Worm (Caenorhabditis elegans) whole organism, late embryonic: ENCODE results near the gene Y75B8A.24.

Source experiments
- C08G9.2 ChIP-seq: sonication (generic microtip); optimal IDR thresholded peaks from 2 replicates; lab custom pipeline; 2016; ENCODE audit warnings: mild to moderate bottlenecking, missing genetic modification characterization, moderate library complexity, missing compliant biosample characterization
- C38D4.7 ChIP-seq: fragments of 200-800 bp; sonication (Bioruptor generic); optimal IDR thresholded peaks from 2 replicates; lab custom pipeline; 2018; ENCODE audit warnings: mild to moderate bottlenecking, missing genetic modification characterization, moderate library complexity, missing compliant biosample characterization
- K02D7.2 ChIP-seq: sonication (generic microtip); optimal IDR thresholded peaks from 2 replicates; lab custom pipeline; 2017; ENCODE audit warnings: mild to moderate bottlenecking, missing genetic modification characterization, missing compliant biosample characterization
- K09A11.1 ChIP-seq: sonication (generic microtip); optimal IDR thresholded peaks from 2 replicates; lab custom pipeline; 2017; ENCODE audit warnings: antibody characterized with exemption, mild to moderate bottlenecking, missing genetic modification characterization, missing compliant biosample characterization; ENCODE audit not compliant: insufficient read depth
- Y22D7AL.16 ChIP-seq: sonication (generic microtip); optimal IDR thresholded peaks from 2 replicates; lab custom pipeline; 2016; ENCODE audit warnings: missing genetic modification characterization, missing compliant biosample characterization
- ama-1 ChIP-seq: fragments of 150-350 bp; optimal IDR thresholded peaks from 2 replicates; lab custom pipeline; 2014
- ceh-18 ChIP-seq: sonication (generic microtip); optimal IDR thresholded peaks from 2 replicates; lab custom pipeline; 2016; ENCODE audit warnings: missing genetic modification characterization, missing compliant biosample characterization
- ceh-24 ChIP-seq: sonication (generic microtip); optimal IDR thresholded peaks from 2 replicates; lab custom pipeline; 2016; ENCODE audit warnings: mild to moderate bottlenecking, missing genetic modification characterization, missing compliant biosample characterization
- ceh-31 ChIP-seq: sonication (generic microtip); optimal IDR thresholded peaks from 2 replicates; lab custom pipeline; 2016; ENCODE audit warnings: missing genetic modification characterization, missing compliant biosample characterization
- ceh-45 ChIP-seq: fragments of 200-800 bp; sonication (Bioruptor generic); IDR thresholded peaks from 2 replicates; pipeline ENCODE4 v1.3.6; 2022; ENCODE audit warnings: missing genetic modification reagents, missing genetic modification characterization, missing compliant biosample characterization
- ceh-6 ChIP-seq: fragments of 200-800 bp; sonication (Bioruptor generic); optimal IDR thresholded peaks from 2 replicates; lab custom pipeline; 2018; ENCODE audit warnings: mild to moderate bottlenecking, missing genetic modification characterization, missing compliant biosample characterization
- ceh-9 ChIP-seq: sonication (generic microtip); optimal IDR thresholded peaks from 2 replicates; lab custom pipeline; 2016; ENCODE audit warnings: mild to moderate bottlenecking, missing genetic modification characterization, inconsistent platforms, missing compliant biosample characterization
- che-1 ChIP-seq: sonication (generic microtip); optimal IDR thresholded peaks from 2 replicates; lab custom pipeline; 2016; ENCODE audit warnings: mild to moderate bottlenecking, missing genetic modification characterization, missing compliant biosample characterization
- eyg-1 ChIP-seq: sonication (generic microtip); optimal IDR thresholded peaks from 2 replicates; lab custom pipeline; 2016; ENCODE audit warnings: missing genotype, missing genetic modification characterization, missing compliant biosample characterization
- fkh-10 ChIP-seq: fragments of 150-350 bp; optimal IDR thresholded peaks from 2 replicates; lab custom pipeline; 2014; ENCODE audit warnings: missing biosample characterization, missing genetic modification reagents, missing genetic modification characterization
- gmeb-2 ChIP-seq: sonication (generic microtip); optimal IDR thresholded peaks from 2 replicates; lab custom pipeline; 2016; ENCODE audit warnings: missing genetic modification characterization, inconsistent platforms, missing compliant biosample characterization
- hlh-13 ChIP-seq: fragments of 200-800 bp; sonication (Bioruptor generic); optimal IDR thresholded peaks from 2 replicates; lab custom pipeline; 2018; ENCODE audit warnings: mild to moderate bottlenecking, missing genetic modification characterization, missing compliant biosample characterization
- lim-6 ChIP-seq: sonication (generic microtip); optimal IDR thresholded peaks from 2 replicates; lab custom pipeline; 2016; ENCODE audit warnings: missing genetic modification characterization, missing compliant biosample characterization
- lin-11 ChIP-seq: fragments of 200-800 bp; sonication (Bioruptor generic); optimal IDR thresholded peaks from 2 replicates; lab custom pipeline; 2018; ENCODE audit warnings: mild to moderate bottlenecking, missing genetic modification characterization, missing compliant biosample characterization
- madf-2 ChIP-seq: sonication (generic microtip); optimal IDR thresholded peaks from 2 replicates; lab custom pipeline; 2017; ENCODE audit warnings: missing genetic modification characterization, missing compliant biosample characterization
- nfya-1 ChIP-seq: sonication (generic microtip); optimal IDR thresholded peaks from 2 replicates; lab custom pipeline; 2017; ENCODE audit warnings: missing genetic modification characterization, mild to moderate bottlenecking, missing compliant biosample characterization, antibody characterized with exemption, moderate library complexity
- nhr-11 ChIP-seq: fragments of 150-350 bp; optimal IDR thresholded peaks from 2 replicates; lab custom pipeline; 2014; ENCODE audit warnings: missing biosample characterization, missing genetic modification characterization
- npax-4 ChIP-seq: sonication (generic microtip); optimal IDR thresholded peaks from 2 replicates; lab custom pipeline; 2016; ENCODE audit warnings: missing genetic modification characterization, missing compliant biosample characterization
- pag-3 ChIP-seq: sonication (generic microtip); optimal IDR thresholded peaks from 2 replicates; lab custom pipeline; 2016; ENCODE audit warnings: missing compliant biosample characterization, missing genetic modification characterization, borderline replicate concordance
- pha-2 ChIP-seq: sonication (generic microtip); optimal IDR thresholded peaks from 2 replicates; lab custom pipeline; 2017; ENCODE audit warnings: mild to moderate bottlenecking, missing genetic modification characterization, missing compliant biosample characterization
- pha-4 ChIP-seq: fragments of 150-350 bp; optimal IDR thresholded peaks from 2 replicates; lab custom pipeline; 2018; ENCODE audit warnings: missing biosample characterization, missing genetic modification reagents, missing genetic modification characterization
- pros-1 ChIP-seq: fragments of 150-350 bp; optimal IDR thresholded peaks from 2 replicates; lab custom pipeline; 2014; ENCODE audit warnings: missing biosample characterization, missing genetic modification reagents, missing genetic modification characterization
- ref-2 ChIP-seq: sonication (generic microtip); optimal IDR thresholded peaks from 2 replicates; lab custom pipeline; 2016; ENCODE audit warnings: missing genetic modification characterization, missing compliant biosample characterization
- rnt-1 ChIP-seq: sonication (generic microtip); optimal IDR thresholded peaks from 2 replicates; lab custom pipeline; 2016; ENCODE audit warnings: missing genetic modification characterization, missing compliant biosample characterization
- sdc-2 ChIP-seq: sonication (generic microtip); optimal IDR thresholded peaks from 2 replicates; lab custom pipeline; 2016; ENCODE audit warnings: missing genotype, missing genetic modification characterization, missing compliant biosample characterization
- tbx-2 ChIP-seq: sonication (generic microtip); optimal IDR thresholded peaks from 2 replicates; lab custom pipeline; 2016; ENCODE audit warnings: missing genetic modification characterization, missing compliant biosample characterization
- tbx-7 ChIP-seq: sonication (generic microtip); optimal IDR thresholded peaks from 2 replicates; lab custom pipeline; 2016; ENCODE audit warnings: missing genotype, missing genetic modification characterization, missing compliant biosample characterization
- unc-3 ChIP-seq, 2 experiments: fragments of 200-800 bp in 1 of 2; sonication (Bioruptor generic) in 1 of 2; sonication (generic microtip) in 1 of 2; conservative IDR thresholded peaks in 1 of 2; optimal IDR thresholded peaks in 1 of 2; 2 replicates each; pipeline versions ENCODE4 v1.3.6 to Lab custom; 2016 to 2022; ENCODE audit warnings: missing compliant biosample characterization in 2 of 2, missing genetic modification characterization in 2 of 2, missing genetic modification reagents in 1 of 2
- unc-55 ChIP-seq: sonication (generic microtip); optimal IDR thresholded peaks from 2 replicates; lab custom pipeline; 2017; ENCODE audit warnings: missing biosample characterization, missing genetic modification reagents, missing genetic modification characterization
- ztf-16 ChIP-seq: sonication (generic microtip); optimal IDR thresholded peaks from 2 replicates; lab custom pipeline; 2017; ENCODE audit warnings: missing genetic modification characterization, missing compliant biosample characterization

The Y75B8A.24 gene

ce11 chrIII:12284157-12284556 lies 10.6 kb upstream of the Y75B8A.24 start:
- TF ChIP-seq gmeb-2 (tag; lab: Kevin White, UChicago) (no peak), tbx-7 (no peak), ztf-16 (no peak), pros-1 (tag; lab: Kevin White, UChicago) (no peak), C38D4.7 (GFP tag; lab: Kevin White, UChicago) (no peak), tbx-2 (tag; lab: Kevin White, UChicago) (no peak), lin-11 (tag; lab: Kevin White, UChicago) (no peak), nfya-1 (tag; lab: Kevin White, UChicago) (no peak), che-1 (tag; lab: Kevin White, UChicago) (no peak), unc-55 (GFP tag; lab: Kevin White, UChicago) (no peak)

- TF ChIP-seq ref-2 (tag; lab: Kevin White, UChicago): no peak
- TF ChIP-seq npax-4 (tag; lab: Kevin White, UChicago): no peak
- TF ChIP-seq ceh-31 (tag; lab: Kevin White, UChicago): no peak
- no peak for TF ChIP-seq tbx-7
- no peak for TF ChIP-seq ceh-9 (tag; lab: Kevin White, UChicago)
- TF ChIP-seq pag-3 (tag; lab: Kevin White, UChicago): no peak
- TF ChIP-seq pha-4: no peak
- TF ChIP-seq rnt-1 (tag; lab: Kevin White, UChicago): no peak
- no peak for TF ChIP-seq sdc-2
- TF ChIP-seq hlh-13 (GFP tag; lab: Kevin White, UChicago): no peak
Measured at ce11 chrIII:12278766-12279165, 5.2 kb upstream of the Y75B8A.24 start.

- no peak for TF ChIP-seq Y22D7AL.16 (tag; lab: Kevin White, UChicago)
- TF ChIP-seq lin-11 (tag; lab: Kevin White, UChicago): no peak
- peak; percentile 78 for TF ChIP-seq nfya-1 (tag; lab: Kevin White, UChicago)
Measured at ce11 chrIII:12270391-12270790, 3.2 kb downstream of the Y75B8A.24 start.

- TF ChIP-seq ceh-18 (tag; lab: Kevin White, UChicago) (no peak), nfya-1 (tag; lab: Kevin White, UChicago) (peak; percentile 98)
- TF ChIP-seq, all 69 proteins: peak for 1
Measured at ce11 chrIII:12269807-12270206, 3.7 kb downstream of the Y75B8A.24 start.

ce11 chrIII:12260413-12260812 lies 13.1 kb downstream of the Y75B8A.24 start:
- TF ChIP-seq eyg-1: no peak
- no peak for TF ChIP-seq ref-2 (tag; lab: Kevin White, UChicago)
- no peak for TF ChIP-seq lim-6
- no peak for TF ChIP-seq nhr-11
- TF ChIP-seq K02D7.2 (tag; lab: Kevin White, UChicago): no peak
- TF ChIP-seq pha-2 (tag; lab: Kevin White, UChicago): no peak
- no peak for TF ChIP-seq hlh-13 (GFP tag; lab: Kevin White, UChicago)
- no peak for TF ChIP-seq ama-1 (lab: Kevin White, UChicago)
- no peak for TF ChIP-seq ceh-24 (tag; lab: Kevin White, UChicago)
- no peak for TF ChIP-seq fkh-10 (GFP tag; lab: Kevin White, UChicago)
- no peak for TF ChIP-seq unc-3 (GFP tag; conservative IDR thresholded peaks at IDR 0.05; lab: Robert Waterston, UW)
- TF ChIP-seq unc-3 (tag; optimal IDR thresholded peaks at IDR 0.05; lab: Kevin White, UChicago): no peak
- TF ChIP-seq pha-4: no peak
- no peak for TF ChIP-seq lin-11 (tag; lab: Kevin White, UChicago)
- no peak for TF ChIP-seq K09A11.1 (tag; lab: Kevin White, UChicago)
- no peak for TF ChIP-seq C08G9.2 (tag; lab: Kevin White, UChicago)
- no peak for TF ChIP-seq ceh-6 (GFP tag; lab: Kevin White, UChicago)
- no peak for TF ChIP-seq ceh-45 (GFP tag; lab: Robert Waterston, UW)
- no peak for TF ChIP-seq rnt-1 (tag; lab: Kevin White, UChicago)
- no peak for TF ChIP-seq madf-2 (tag; lab: Kevin White, UChicago)
- no peak for TF ChIP-seq Y22D7AL.16 (tag; lab: Kevin White, UChicago)
